Worm (Caenorhabditis elegans) whole organism, young adult: ENCODE measurements around the gene metl-9.

Source experiments
- B0019.2 ChIP-seq: fragments of 200-800 bp; sonication (Bioruptor generic); conservative IDR thresholded peaks from 2 replicates; pipeline ENCODE4 v1.3.6; 2022; ENCODE audit warnings: missing genetic modification reagents, missing genetic modification characterization, missing compliant biosample characterization
- D2030.7 ChIP-seq: fragments of 200-800 bp; sonication (Bioruptor generic); IDR thresholded peaks from 2 replicates; pipeline ENCODE4 v1.3.6; 2022; ENCODE audit warnings: missing genetic modification reagents, missing genetic modification characterization, missing compliant biosample characterization
- F10E7.11 ChIP-seq: sonication (generic microtip); optimal IDR thresholded peaks from 2 replicates; lab custom pipeline; 2017; ENCODE audit warnings: mild to moderate bottlenecking, missing genetic modification characterization, moderate library complexity, missing compliant biosample characterization
- F22D6.2 ChIP-seq: sonication (generic microtip); optimal IDR thresholded peaks from 2 replicates; lab custom pipeline; 2016; ENCODE audit warnings: mild to moderate bottlenecking, missing genetic modification characterization, missing compliant biosample characterization
- F37B4.10 ChIP-seq: fragments of 200-800 bp; sonication (Bioruptor generic); IDR thresholded peaks from 2 replicates; pipeline ENCODE4 v1.3.6; 2022; ENCODE audit warnings: missing genetic modification characterization, missing compliant biosample characterization
- F49E8.2 ChIP-seq: sonication (generic microtip); optimal IDR thresholded peaks from 3 replicates; lab custom pipeline; 2017; ENCODE audit warnings: missing genetic modification characterization, mild to moderate bottlenecking, missing compliant biosample characterization, antibody characterized with exemption, moderate library complexity; ENCODE audit not compliant: insufficient read depth
- F52B5.7 ChIP-seq: sonication (generic microtip); optimal IDR thresholded peaks from 2 replicates; lab custom pipeline; 2016; ENCODE audit warnings: mild to moderate bottlenecking, missing genetic modification characterization, missing compliant biosample characterization
- F55B11.4 ChIP-seq: sonication (generic microtip); optimal IDR thresholded peaks from 2 replicates; lab custom pipeline; 2016; ENCODE audit warnings: missing compliant biosample characterization, missing genetic modification characterization, borderline replicate concordance; ENCODE audit not compliant: insufficient read depth
- K12H6.12 ChIP-seq: fragments of 200-800 bp; sonication (Bioruptor generic); optimal IDR thresholded peaks from 2 replicates; lab custom pipeline; 2018; ENCODE audit warnings: mild to moderate bottlenecking, missing genetic modification characterization, missing compliant biosample characterization
- Y53G8AR.9 ChIP-seq: fragments of 200-800 bp; sonication (Bioruptor generic); conservative IDR thresholded peaks from 2 replicates; pipeline ENCODE4 v1.3.6; 2022; ENCODE audit warnings: missing genetic modification reagents, missing genetic modification characterization, missing compliant biosample characterization
- Y79H2A.3 ChIP-seq: fragments of 200-800 bp; sonication (Bioruptor generic); conservative IDR thresholded peaks from 2 replicates; pipeline ENCODE4 v1.3.6; 2022; ENCODE audit warnings: missing genetic modification reagents, missing genetic modification characterization, missing compliant biosample characterization
- ZK185.1 ChIP-seq: sonication (generic microtip); optimal IDR thresholded peaks from 2 replicates; lab custom pipeline; 2016; ENCODE audit warnings: mild to moderate bottlenecking, missing genetic modification characterization, missing compliant biosample characterization; ENCODE audit not compliant: poor library complexity, severe bottlenecking
- akir-1 ChIP-seq: fragments of 200-800 bp; sonication (Bioruptor generic); optimal IDR thresholded peaks from 2 replicates; lab custom pipeline; 2018; ENCODE audit warnings: mild to moderate bottlenecking, missing genetic modification characterization, moderate library complexity, missing compliant biosample characterization
- atf-7 ChIP-seq: sonication (generic microtip); optimal IDR thresholded peaks from 2 replicates; lab custom pipeline; 2017; ENCODE audit warnings: mild to moderate bottlenecking, missing genetic modification characterization, missing compliant biosample characterization
- athp-1 ChIP-seq: sonication (generic microtip); optimal IDR thresholded peaks from 2 replicates; lab custom pipeline; 2017; ENCODE audit warnings: mild to moderate bottlenecking, missing genetic modification characterization, missing compliant biosample characterization
- attf-5 ChIP-seq: fragments of 200-800 bp; sonication (Bioruptor generic); optimal IDR thresholded peaks from 2 replicates; lab custom pipeline; 2018; ENCODE audit warnings: mild to moderate bottlenecking, missing genetic modification characterization, missing compliant biosample characterization
- ccch-3 ChIP-seq: fragments of 200-800 bp; sonication (Bioruptor generic); optimal IDR thresholded peaks from 2 replicates; lab custom pipeline; 2018; ENCODE audit warnings: mild to moderate bottlenecking, missing genetic modification characterization, missing compliant biosample characterization
- cebp-2 ChIP-seq: fragments of 200-800 bp; sonication (Bioruptor generic); IDR thresholded peaks from 2 replicates; pipeline ENCODE4 v1.3.6; 2022; ENCODE audit warnings: missing genetic modification characterization, missing compliant biosample characterization
- chd-7 ChIP-seq: sonication (generic microtip); optimal IDR thresholded peaks from 2 replicates; lab custom pipeline; 2016; ENCODE audit warnings: mild to moderate bottlenecking, missing genetic modification characterization, moderate library complexity, missing compliant biosample characterization
- die-1 ChIP-seq: sonication (generic microtip); optimal IDR thresholded peaks from 2 replicates; lab custom pipeline; 2016; ENCODE audit warnings: missing genotype, mild to moderate bottlenecking, missing genetic modification characterization, missing compliant biosample characterization
- egl-18 ChIP-seq: fragments of 200-800 bp; sonication (Bioruptor generic); IDR thresholded peaks from 2 replicates; pipeline ENCODE4 v1.3.6; 2022; ENCODE audit warnings: missing genetic modification reagents, missing genetic modification characterization, missing compliant biosample characterization
- egl-44 ChIP-seq: fragments of 200-800 bp; sonication (Bioruptor generic); IDR thresholded peaks from 2 replicates; pipeline ENCODE4 v1.3.6; 2022; ENCODE audit warnings: missing genetic modification reagents, missing genetic modification characterization, missing compliant biosample characterization
- egrh-3 ChIP-seq: fragments of 200-800 bp; sonication (Bioruptor generic); IDR thresholded peaks from 2 replicates; pipeline ENCODE4 v1.3.6; 2022; ENCODE audit warnings: missing genetic modification reagents, missing genetic modification characterization, missing compliant biosample characterization
- ekl-4 ChIP-seq: fragments of 200-800 bp; sonication (Bioruptor generic); IDR thresholded peaks from 2 replicates; pipeline ENCODE4 v1.3.6; 2022; ENCODE audit warnings: missing genetic modification reagents, missing genetic modification characterization, missing compliant biosample characterization
- gei-17 ChIP-seq: fragments of 200-800 bp; sonication (Bioruptor generic); optimal IDR thresholded peaks from 2 replicates; lab custom pipeline; 2018; ENCODE audit warnings: mild to moderate bottlenecking, missing genetic modification characterization, missing compliant biosample characterization
- hlh-26 ChIP-seq: fragments of 200-800 bp; sonication (Bioruptor generic); conservative IDR thresholded peaks from 2 replicates; pipeline ENCODE4 v1.3.6; 2022; ENCODE audit warnings: missing genetic modification reagents, missing genetic modification characterization, missing compliant biosample characterization
- hmg-1.2 ChIP-seq: fragments of 200-800 bp; sonication (Bioruptor generic); IDR thresholded peaks from 2 replicates; pipeline ENCODE4 v1.3.6; 2022; ENCODE audit warnings: missing genetic modification reagents, missing genetic modification characterization, missing compliant biosample characterization
- hmg-20 ChIP-seq: fragments of 200-800 bp; sonication (Bioruptor generic); IDR thresholded peaks from 2 replicates; pipeline ENCODE4 v1.3.6; 2022; ENCODE audit warnings: missing genetic modification reagents, missing genetic modification characterization, missing compliant biosample characterization
- hsf-1 ChIP-seq: fragments of 200-800 bp; sonication (Bioruptor generic); IDR thresholded peaks from 2 replicates; pipeline ENCODE4 v1.3.6; 2022; ENCODE audit warnings: missing genetic modification reagents, missing genetic modification characterization, missing compliant biosample characterization
- let-607 ChIP-seq, 2 experiments: fragments of 200-800 bp in 1 of 2; sonication (Bioruptor generic) in 1 of 2; sonication (generic microtip) in 1 of 2; optimal IDR thresholded peaks; 2 replicates each; lab custom pipeline; 2016 to 2018; ENCODE audit warnings: mild to moderate bottlenecking in 2 of 2, missing compliant biosample characterization in 2 of 2, missing genetic modification characterization in 2 of 2, moderate library complexity in 2 of 2, missing genotype in 1 of 2
- lin-35 ChIP-seq, 3 experiments: fragments of 150-350 bp in 2 of 3; sonication (generic microtip) in 1 of 3; optimal IDR thresholded peaks; 2 replicates each; lab custom pipeline; 2014 to 2018; ENCODE audit warnings: missing biosample characterization in 3 of 3, missing genetic modification characterization in 3 of 3, missing genetic modification reagents in 3 of 3
- lin-40 ChIP-seq: sonication (generic microtip); optimal IDR thresholded peaks from 2 replicates; lab custom pipeline; 2016; ENCODE audit warnings: missing genetic modification characterization, mild to moderate bottlenecking, missing compliant biosample characterization, missing genotype, missing genetic modification reagents
- lin-54 ChIP-seq: fragments of 200-800 bp; sonication (Bioruptor generic); optimal IDR thresholded peaks from 2 replicates; lab custom pipeline; 2018; ENCODE audit warnings: mild to moderate bottlenecking, missing genetic modification characterization, missing compliant biosample characterization
- madf-10 ChIP-seq: sonication (generic microtip); optimal IDR thresholded peaks from 2 replicates; lab custom pipeline; 2016; ENCODE audit warnings: mild to moderate bottlenecking, missing genetic modification characterization, missing compliant biosample characterization
- mel-28 ChIP-seq: sonication (generic microtip); optimal IDR thresholded peaks from 2 replicates; lab custom pipeline; 2016; ENCODE audit warnings: borderline replicate concordance, mild to moderate bottlenecking, missing genetic modification characterization, missing compliant biosample characterization
- mxl-1 ChIP-seq: sonication (generic microtip); optimal IDR thresholded peaks from 2 replicates; lab custom pipeline; 2016; ENCODE audit warnings: missing genetic modification characterization, missing compliant biosample characterization
- nfyb-1 ChIP-seq: fragments of 200-800 bp; sonication (Bioruptor generic); IDR thresholded peaks from 2 replicates; pipeline ENCODE4 v1.3.6; 2022; ENCODE audit warnings: missing genetic modification reagents, missing genetic modification characterization, missing compliant biosample characterization
- nhr-80 ChIP-seq: sonication (generic microtip); optimal IDR thresholded peaks from 2 replicates; lab custom pipeline; 2016; ENCODE audit warnings: missing genetic modification characterization, missing compliant biosample characterization
- nhr-90 ChIP-seq: sonication (generic microtip); optimal IDR thresholded peaks from 2 replicates; lab custom pipeline; 2016; ENCODE audit warnings: missing genotype, mild to moderate bottlenecking, missing genetic modification characterization, missing compliant biosample characterization
- pha-4 ChIP-seq: fragments of 150-350 bp; sonication (generic microtip); optimal IDR thresholded peaks from 2 replicates; lab custom pipeline; 2014; ENCODE audit warnings: missing biosample characterization, missing genetic modification reagents, missing genetic modification characterization
- rcor-1 ChIP-seq: fragments of 200-800 bp; sonication (Bioruptor generic); IDR thresholded peaks from 2 replicates; pipeline ENCODE4 v1.3.6; 2022; ENCODE audit warnings: missing genetic modification reagents, missing genetic modification characterization, missing compliant biosample characterization
- somi-1 ChIP-seq: fragments of 200-800 bp; sonication (Bioruptor generic); optimal IDR thresholded peaks from 2 replicates; lab custom pipeline; 2018; ENCODE audit warnings: mild to moderate bottlenecking, missing genetic modification characterization, missing compliant biosample characterization
- sptf-2 ChIP-seq: fragments of 200-800 bp; sonication (Bioruptor generic); optimal IDR thresholded peaks from 2 replicates; lab custom pipeline; 2018; ENCODE audit warnings: mild to moderate bottlenecking, missing genetic modification characterization, missing compliant biosample characterization
- tbx-9 ChIP-seq: sonication (generic microtip); optimal IDR thresholded peaks from 2 replicates; lab custom pipeline; 2016; ENCODE audit warnings: borderline replicate concordance, missing genetic modification characterization, inconsistent platforms, missing compliant biosample characterization
- unc-62 ChIP-seq: fragments of 150-350 bp; optimal IDR thresholded peaks from 2 replicates; lab custom pipeline; 2014; ENCODE audit warnings: missing biosample characterization, missing genetic modification reagents, missing genetic modification characterization
- ztf-18 ChIP-seq: sonication (generic microtip); optimal IDR thresholded peaks from 2 replicates; lab custom pipeline; 2016; ENCODE audit warnings: missing genotype, mild to moderate bottlenecking, missing genetic modification characterization, missing compliant biosample characterization
- ztf-6 ChIP-seq: fragments of 200-800 bp; sonication (Bioruptor generic); IDR thresholded peaks from 2 replicates; pipeline ENCODE4 v1.3.6; 2022; ENCODE audit warnings: missing genetic modification reagents, missing genetic modification characterization, missing compliant biosample characterization

metl-9 gene

DNA sequence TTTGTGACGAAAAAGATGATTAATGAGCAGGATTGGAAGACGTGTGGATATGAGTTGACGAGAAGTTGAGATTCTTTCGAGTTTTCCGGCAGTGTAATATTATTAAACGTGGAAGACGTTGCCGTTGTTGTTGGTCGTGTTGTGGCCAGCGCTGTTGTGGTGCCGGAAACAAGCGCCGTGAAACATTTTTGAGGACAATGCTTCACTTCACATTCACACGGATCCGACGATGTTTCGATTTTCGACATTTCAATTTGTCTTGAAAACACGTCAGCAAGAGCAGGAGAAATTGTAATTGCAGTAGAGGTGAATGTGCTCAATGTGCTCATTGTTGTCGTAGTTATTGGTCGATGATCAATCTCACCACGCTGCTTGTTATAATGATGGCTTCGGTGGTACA is 10.2 kb downstream of the metl-9 start:
- TF ChIP-seq F52B5.7 (tag; lab: Kevin White, UChicago), result no peak
- TF ChIP-seq athp-1 (tag; lab: Kevin White, UChicago), result no peak
- no peak for TF ChIP-seq chd-7 (tag; lab: Kevin White, UChicago)
- TF ChIP-seq F10E7.11 (tag; lab: Kevin White, UChicago), result no peak
- TF ChIP-seq sptf-2 (GFP tag; lab: Kevin White, UChicago), result no peak
- no peak for TF ChIP-seq Y79H2A.3 (GFP tag; lab: Robert Waterston, UW)
- no peak for TF ChIP-seq K12H6.12 (tag; lab: Kevin White, UChicago)
- TF ChIP-seq cebp-2 (GFP tag; lab: Robert Waterston, UW), result no peak
- no peak for TF ChIP-seq rcor-1 (GFP tag; lab: Robert Waterston, UW)
- TF ChIP-seq hlh-26 (GFP tag; lab: Robert Waterston, UW), result no peak
- TF ChIP-seq ztf-6 (GFP tag; lab: Robert Waterston, UW), result no peak
- no peak for TF ChIP-seq D2030.7 (GFP tag; lab: Robert Waterston, UW)
- TF ChIP-seq attf-5 (GFP tag; lab: Kevin White, UChicago), result no peak
- TF ChIP-seq F55B11.4, result no peak
- TF ChIP-seq mxl-1 (tag; lab: Kevin White, UChicago), result no peak
- TF ChIP-seq akir-1 (GFP tag; lab: Kevin White, UChicago), result no peak
- TF ChIP-seq nhr-90 (tag; lab: Kevin White, UChicago), result no peak
- no peak for TF ChIP-seq ccch-3 (GFP tag; lab: Kevin White, UChicago)

DNA sequence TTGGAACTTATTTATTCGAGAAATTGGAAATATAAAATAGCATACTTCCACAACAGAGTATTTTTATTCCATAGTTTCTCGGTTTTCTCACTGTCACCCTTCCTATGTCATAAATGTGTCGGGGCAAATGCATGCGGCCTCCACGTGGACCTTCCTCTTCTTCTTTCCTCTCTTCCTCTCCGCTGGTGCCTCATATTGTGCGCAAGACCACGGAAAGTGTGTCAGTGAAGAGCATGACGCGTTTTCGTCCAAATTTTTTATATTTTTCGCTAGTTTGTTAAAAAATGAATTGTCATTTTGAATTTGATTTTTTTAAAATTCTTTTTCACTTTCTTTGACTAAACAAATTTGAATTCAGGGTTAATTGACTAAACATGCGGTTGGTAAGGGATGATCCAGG is 13.9 kb downstream of the metl-9 start, which contains the start of gene mans-3:
Gene mans-3 (plus strand): TSS at position 359 of the 400 bp plus-strand sequence.
- TF ChIP-seq F49E8.2, result no peak
- peak; percentile 98 for TF ChIP-seq let-607 (tag; optimal IDR thresholded peaks at IDR 0.05; lab: Kevin White, UChicago)
- TF ChIP-seq Y53G8AR.9 (GFP tag; lab: Robert Waterston, UW), result peak; percentile 82; the same call in 1 of the 2 replicates
- peak; percentile 70 for TF ChIP-seq gei-17
- TF ChIP-seq hmg-20 (GFP tag; lab: Robert Waterston, UW), result peak; percentile 59; the same call in 1 of the 2 replicates
- peak; percentile 75; the same call in 1 of the 2 replicates for TF ChIP-seq nfyb-1
- peak; percentile 71 for TF ChIP-seq lin-54 (GFP tag; lab: Kevin White, UChicago)
- TF ChIP-seq F37B4.10, result no peak
- peak; percentile 23 for TF ChIP-seq pha-4
- TF ChIP-seq attf-5 (GFP tag; lab: Kevin White, UChicago), result peak; percentile 88
- peak; percentile 81 for TF ChIP-seq somi-1 (GFP tag; lab: Kevin White, UChicago)
- no peak for TF ChIP-seq egrh-3 (GFP tag; lab: Robert Waterston, UW)
- no peak for TF ChIP-seq B0019.2 (GFP tag; lab: Robert Waterston, UW)
- TF ChIP-seq lin-40 (tag; lab: Kevin White, UChicago), result peak; percentile 94
- TF ChIP-seq unc-62, result peak; percentile 61
- TF ChIP-seq hsf-1 (GFP tag; lab: Robert Waterston, UW), result no peak
- no peak for TF ChIP-seq tbx-9
- TF ChIP-seq die-1 (tag; lab: Kevin White, UChicago), result peak; percentile 28
- peak; percentile 85 for TF ChIP-seq madf-10 (tag; lab: Kevin White, UChicago)
- no peak for TF ChIP-seq mel-28
- TF ChIP-seq K12H6.12 (tag; lab: Kevin White, UChicago), result peak; percentile 83
- peak in 2 of 3 experiments; percentile 27 to 84 for TF ChIP-seq lin-35 (GFP tag; optimal IDR thresholded peaks at IDR 0.05; lab: Kevin White, UChicago)
- TF ChIP-seq egl-18 (GFP tag; lab: Robert Waterston, UW), result no peak
- TF ChIP-seq atf-7, result peak; percentile 75
- TF ChIP-seq ztf-18, result peak; percentile 97
- TF ChIP-seq ZK185.1 (tag; lab: Kevin White, UChicago), result peak; percentile 73
- peak; percentile 42; the same call in 1 of the 2 replicates for TF ChIP-seq egl-44 (GFP tag; lab: Robert Waterston, UW)
- TF ChIP-seq F22D6.2 (tag; lab: Kevin White, UChicago), result peak; percentile 79
- no peak for TF ChIP-seq cebp-2 (GFP tag; lab: Robert Waterston, UW)
- peak; percentile 49 for TF ChIP-seq hmg-1.2
- TF ChIP-seq nhr-80 (tag; lab: Kevin White, UChicago), result peak; percentile 95
- 0 out of 2 replicates have a peak, but pooled peaks have one; percentile 43 for TF ChIP-seq ekl-4 (GFP tag; lab: Robert Waterston, UW)
